Worm (Caenorhabditis elegans) whole organism, young adult: ENCODE measurements around the gene frpr-3.

ENCODE experiments used
- C17E4.6 ChIP-seq: fragments of 200-800 bp; sonication (Bioruptor generic); IDR thresholded peaks from 2 replicates; pipeline ENCODE4 v1.3.6; 2022; ENCODE audit warnings: missing genetic modification reagents, missing genetic modification characterization, missing compliant biosample characterization
- F10E7.11 ChIP-seq: sonication (generic microtip); optimal IDR thresholded peaks from 2 replicates; lab custom pipeline; 2017; ENCODE audit warnings: mild to moderate bottlenecking, missing genetic modification characterization, moderate library complexity, missing compliant biosample characterization
- F33H1.4 ChIP-seq: fragments of 200-800 bp; sonication (Bioruptor generic); IDR thresholded peaks from 2 replicates; pipeline ENCODE4 v1.3.6; 2022; ENCODE audit warnings: missing genetic modification reagents, missing genetic modification characterization, missing compliant biosample characterization
- F39B2.1 ChIP-seq: fragments of 200-800 bp; sonication (Bioruptor generic); IDR thresholded peaks from 2 replicates; pipeline ENCODE4 v1.3.6; 2022; ENCODE audit warnings: missing genetic modification reagents, missing genetic modification characterization, missing compliant biosample characterization
- K11D2.4 ChIP-seq: fragments of 200-800 bp; sonication (Bioruptor generic); IDR thresholded peaks from 2 replicates; pipeline ENCODE4 v1.3.6; 2022; ENCODE audit warnings: missing genetic modification reagents, missing genetic modification characterization, missing compliant biosample characterization
- Y67H2A.10 ChIP-seq: fragments of 200-800 bp; sonication (Bioruptor generic); conservative IDR thresholded peaks from 2 replicates; pipeline ENCODE4 v1.3.6; 2022; ENCODE audit warnings: missing genetic modification reagents, missing genetic modification characterization, missing compliant biosample characterization
- akir-1 ChIP-seq: fragments of 200-800 bp; sonication (Bioruptor generic); optimal IDR thresholded peaks from 2 replicates; lab custom pipeline; 2018; ENCODE audit warnings: mild to moderate bottlenecking, missing genetic modification characterization, moderate library complexity, missing compliant biosample characterization
- atf-7 ChIP-seq: sonication (generic microtip); optimal IDR thresholded peaks from 2 replicates; lab custom pipeline; 2017; ENCODE audit warnings: mild to moderate bottlenecking, missing genetic modification characterization, missing compliant biosample characterization
- attf-3 ChIP-seq: fragments of 200-800 bp; sonication (Bioruptor generic); conservative IDR thresholded peaks from 2 replicates; pipeline ENCODE4 v1.3.6; 2022; ENCODE audit warnings: missing genetic modification reagents, missing genetic modification characterization, missing compliant biosample characterization
- attf-5 ChIP-seq: fragments of 200-800 bp; sonication (Bioruptor generic); optimal IDR thresholded peaks from 2 replicates; lab custom pipeline; 2018; ENCODE audit warnings: mild to moderate bottlenecking, missing genetic modification characterization, missing compliant biosample characterization
- bed-1 ChIP-seq: fragments of 200-800 bp; sonication (Bioruptor generic); IDR thresholded peaks from 2 replicates; pipeline ENCODE4 v1.3.6; 2022; ENCODE audit warnings: missing genetic modification reagents, missing genetic modification characterization, missing compliant biosample characterization
- cebp-1 ChIP-seq, 2 experiments: fragments of 200-800 bp in 1 of 2; sonication (Bioruptor generic) in 1 of 2; sonication (generic microtip) in 1 of 2; IDR thresholded peaks in 1 of 2; optimal IDR thresholded peaks in 1 of 2; 2 replicates each; pipeline versions ENCODE4 v1.3.6 to Lab custom; 2017 to 2022; ENCODE audit warnings: missing compliant biosample characterization in 2 of 2, missing genetic modification characterization in 2 of 2, mild to moderate bottlenecking in 1 of 2, missing genetic modification reagents in 1 of 2, moderate library complexity in 1 of 2
- cebp-2 ChIP-seq: fragments of 200-800 bp; sonication (Bioruptor generic); IDR thresholded peaks from 2 replicates; pipeline ENCODE4 v1.3.6; 2022; ENCODE audit warnings: missing genetic modification characterization, missing compliant biosample characterization
- ceh-100 ChIP-seq: fragments of 200-800 bp; sonication (Bioruptor generic); IDR thresholded peaks from 2 replicates; pipeline ENCODE4 v1.3.6; 2022; ENCODE audit warnings: missing genetic modification reagents, missing genetic modification characterization, missing compliant biosample characterization
- ceh-27 ChIP-seq: fragments of 200-800 bp; sonication (Bioruptor generic); optimal IDR thresholded peaks from 2 replicates; lab custom pipeline; 2018; ENCODE audit warnings: mild to moderate bottlenecking, missing genetic modification characterization, moderate library complexity, missing compliant biosample characterization
- ceh-58 ChIP-seq: fragments of 200-800 bp; sonication (Bioruptor generic); IDR thresholded peaks from 2 replicates; pipeline ENCODE4 v1.3.6; 2022; ENCODE audit warnings: missing genetic modification characterization, missing compliant biosample characterization
- ceh-79 ChIP-seq: sonication (generic microtip); optimal IDR thresholded peaks from 2 replicates; lab custom pipeline; 2017; ENCODE audit warnings: mild to moderate bottlenecking, missing genetic modification characterization, missing compliant biosample characterization
- egl-18 ChIP-seq: fragments of 200-800 bp; sonication (Bioruptor generic); IDR thresholded peaks from 2 replicates; pipeline ENCODE4 v1.3.6; 2022; ENCODE audit warnings: missing genetic modification reagents, missing genetic modification characterization, missing compliant biosample characterization
- egrh-3 ChIP-seq: fragments of 200-800 bp; sonication (Bioruptor generic); IDR thresholded peaks from 2 replicates; pipeline ENCODE4 v1.3.6; 2022; ENCODE audit warnings: missing genetic modification reagents, missing genetic modification characterization, missing compliant biosample characterization
- ekl-4 ChIP-seq: fragments of 200-800 bp; sonication (Bioruptor generic); IDR thresholded peaks from 2 replicates; pipeline ENCODE4 v1.3.6; 2022; ENCODE audit warnings: missing genetic modification reagents, missing genetic modification characterization, missing compliant biosample characterization
- ets-4 ChIP-seq: fragments of 200-800 bp; sonication (Bioruptor generic); optimal IDR thresholded peaks from 2 replicates; lab custom pipeline; 2018; ENCODE audit warnings: mild to moderate bottlenecking, missing genetic modification characterization, missing compliant biosample characterization
- fkh-3 ChIP-seq: sonication (generic microtip); optimal IDR thresholded peaks from 2 replicates; lab custom pipeline; 2016; ENCODE audit warnings: mild to moderate bottlenecking, missing genetic modification characterization, missing compliant biosample characterization
- hlh-26 ChIP-seq: fragments of 200-800 bp; sonication (Bioruptor generic); conservative IDR thresholded peaks from 2 replicates; pipeline ENCODE4 v1.3.6; 2022; ENCODE audit warnings: missing genetic modification reagents, missing genetic modification characterization, missing compliant biosample characterization
- lag-1 ChIP-seq: fragments of 200-800 bp; sonication (Bioruptor generic); IDR thresholded peaks from 2 replicates; pipeline ENCODE4 v1.3.6; 2022; ENCODE audit warnings: missing genetic modification reagents, missing genetic modification characterization, missing compliant biosample characterization
- let-526 ChIP-seq: fragments of 200-800 bp; sonication (Bioruptor generic); IDR thresholded peaks from 2 replicates; pipeline ENCODE4 v1.3.6; 2022; ENCODE audit warnings: missing genetic modification reagents, missing genetic modification characterization, missing compliant biosample characterization
- lsl-1 ChIP-seq: fragments of 200-800 bp; sonication (Bioruptor generic); optimal IDR thresholded peaks from 2 replicates; lab custom pipeline; 2018; ENCODE audit warnings: mild to moderate bottlenecking, missing genetic modification characterization, moderate library complexity, missing compliant biosample characterization
- nfya-1 ChIP-seq: sonication (generic microtip); optimal IDR thresholded peaks from 2 replicates; lab custom pipeline; 2017; ENCODE audit warnings: antibody characterized with exemption, missing compliant biosample characterization, missing genetic modification characterization, borderline replicate concordance; ENCODE audit not compliant: insufficient read depth
- nfyb-1 ChIP-seq: fragments of 200-800 bp; sonication (Bioruptor generic); IDR thresholded peaks from 2 replicates; pipeline ENCODE4 v1.3.6; 2022; ENCODE audit warnings: missing genetic modification reagents, missing genetic modification characterization, missing compliant biosample characterization
- nhr-179 ChIP-seq: sonication (generic microtip); optimal IDR thresholded peaks from 2 replicates; lab custom pipeline; 2016; ENCODE audit warnings: mild to moderate bottlenecking, missing genetic modification characterization, missing compliant biosample characterization
- nhr-27 ChIP-seq: fragments of 200-800 bp; sonication (Bioruptor generic); optimal IDR thresholded peaks from 2 replicates; lab custom pipeline; 2018; ENCODE audit warnings: mild to moderate bottlenecking, missing genetic modification characterization, moderate library complexity, missing compliant biosample characterization
- nhr-80 ChIP-seq: sonication (generic microtip); optimal IDR thresholded peaks from 2 replicates; lab custom pipeline; 2016; ENCODE audit warnings: missing genetic modification characterization, missing compliant biosample characterization
- nhr-90 ChIP-seq: sonication (generic microtip); optimal IDR thresholded peaks from 2 replicates; lab custom pipeline; 2016; ENCODE audit warnings: missing genotype, mild to moderate bottlenecking, missing genetic modification characterization, missing compliant biosample characterization
- pbrm-1 ChIP-seq: fragments of 200-800 bp; sonication (Bioruptor generic); IDR thresholded peaks from 2 replicates; pipeline ENCODE4 v1.3.6; 2022; ENCODE audit warnings: missing genetic modification reagents, missing genetic modification characterization, missing compliant biosample characterization
- rcor-1 ChIP-seq: fragments of 200-800 bp; sonication (Bioruptor generic); IDR thresholded peaks from 2 replicates; pipeline ENCODE4 v1.3.6; 2022; ENCODE audit warnings: missing genetic modification reagents, missing genetic modification characterization, missing compliant biosample characterization
- rec-8 ChIP-seq, 2 experiments: sonication (generic microtip); optimal IDR thresholded peaks; 2 replicates each; lab custom pipeline; 2016; ENCODE audit warnings: mild to moderate bottlenecking in 2 of 2, missing genetic modification characterization in 2 of 2, missing genetic modification reagents in 2 of 2, missing genotype in 2 of 2, missing biosample characterization in 1 of 2, missing compliant biosample characterization in 1 of 2, moderate library complexity in 1 of 2
- repo-1 ChIP-seq: sonication (generic microtip); optimal IDR thresholded peaks from 2 replicates; lab custom pipeline; 2017; ENCODE audit warnings: mild to moderate bottlenecking, missing genetic modification characterization, missing compliant biosample characterization
- sdz-38 ChIP-seq: sonication (generic microtip); optimal IDR thresholded peaks from 2 replicates; lab custom pipeline; 2016; ENCODE audit warnings: missing genotype, missing genetic modification characterization, missing compliant biosample characterization
- somi-1 ChIP-seq: fragments of 200-800 bp; sonication (Bioruptor generic); optimal IDR thresholded peaks from 2 replicates; lab custom pipeline; 2018; ENCODE audit warnings: mild to moderate bottlenecking, missing genetic modification characterization, missing compliant biosample characterization
- zfh-2 ChIP-seq: fragments of 200-800 bp; sonication (Bioruptor generic); conservative IDR thresholded peaks from 2 replicates; pipeline ENCODE4 v1.3.6; 2022; ENCODE audit warnings: missing genetic modification reagents, missing genetic modification characterization, missing compliant biosample characterization
- ztf-25 ChIP-seq: fragments of 200-800 bp; sonication (Bioruptor generic); IDR thresholded peaks from 2 replicates; pipeline ENCODE4 v1.3.6; 2022; ENCODE audit warnings: missing genetic modification reagents, missing genetic modification characterization, missing compliant biosample characterization

frpr-3 gene

ce11 chrV:7770961-7771360 lies at the start of gene frpr-3:
frpr-3 (plus strand) TSS chrV:7771261.
- no peak for TF ChIP-seq hlh-26 (GFP tag; lab: Robert Waterston, UW)
- TF ChIP-seq bed-1 (GFP tag; lab: Robert Waterston, UW) = no peak
- no peak for TF ChIP-seq attf-3 (GFP tag; lab: Robert Waterston, UW)
- TF ChIP-seq nhr-80 (tag; lab: Kevin White, UChicago) = no peak

- TF ChIP-seq fkh-3 (no peak), lag-1 (GFP tag; lab: Robert Waterston, UW) (no peak), K11D2.4 (GFP tag; lab: Robert Waterston, UW) (no peak), rec-8 (tag; optimal IDR thresholded peaks at IDR 0.05; lab: Kevin White, UChicago) (no peak), pbrm-1 (GFP tag; lab: Robert Waterston, UW) (no peak), zfh-2 (GFP tag; lab: Robert Waterston, UW) (no peak), C17E4.6 (GFP tag; lab: Robert Waterston, UW) (no peak), F39B2.1 (GFP tag; lab: Robert Waterston, UW) (no peak), somi-1 (no peak), egl-18 (no peak)
Observed at ce11 chrV:7721945-7722344, 49.1 kb upstream of the frpr-3 start, which contains the start of gene ZK105.14. ZK105.14 (minus strand) TSS chrV:7722045.

ce11 chrV:7723967-7724544 lies 47.0 kb upstream of the frpr-3 start, which contains the start of the genes ZK105.6 and ZK105.8:
ZK105.6 (minus strand) TSS chrV:7724067.
ZK105.8 (plus strand) TSS chrV:7724494.
- TF ChIP-seq egrh-3 (GFP tag; lab: Robert Waterston, UW) = no peak
- no peak for TF ChIP-seq repo-1 (tag; lab: Kevin White, UChicago)
- TF ChIP-seq rec-8 (tag; optimal IDR thresholded peaks at IDR 0.05; lab: Kevin White, UChicago) = no peak

ce11 chrV:7726202-7726601 lies 44.9 kb upstream of the frpr-3 start:
- TF ChIP-seq ekl-4 (GFP tag; lab: Robert Waterston, UW) (no peak), akir-1 (GFP tag; lab: Kevin White, UChicago) (no peak), ceh-79 (no peak), nfyb-1 (no peak), cebp-1 (GFP tag; IDR thresholded peaks at IDR 0.05; lab: Robert Waterston, UW) (no peak), cebp-1 (tag; optimal IDR thresholded peaks at IDR 0.05; lab: Kevin White, UChicago) (no peak), atf-7 (tag; lab: Kevin White, UChicago) (no peak), ets-4 (no peak), lsl-1 (no peak), Y67H2A.10 (GFP tag; lab: Robert Waterston, UW) (no peak), attf-5 (no peak), nhr-27 (tag; lab: Kevin White, UChicago) (no peak)

ce11 chrV:7726927-7727326 lies 44.1 kb upstream of the frpr-3 start:
- TF ChIP-seq F33H1.4 (GFP tag; lab: Robert Waterston, UW) = no peak
- TF ChIP-seq ceh-58 (GFP tag; lab: Robert Waterston, UW) = no peak
- no peak for TF ChIP-seq nfya-1 (tag; lab: Kevin White, UChicago)
- no peak for TF ChIP-seq F10E7.11
- TF ChIP-seq ceh-100 (GFP tag; lab: Robert Waterston, UW) = no peak
- TF ChIP-seq ceh-27 (GFP tag; lab: Kevin White, UChicago) = no peak
- TF ChIP-seq F39B2.1 (GFP tag; lab: Robert Waterston, UW) = no peak
- no peak for TF ChIP-seq let-526 (GFP tag; lab: Robert Waterston, UW)
- TF ChIP-seq fkh-3 = no peak
- no peak for TF ChIP-seq rcor-1 (GFP tag; lab: Robert Waterston, UW)
- TF ChIP-seq ztf-25 (GFP tag; lab: Robert Waterston, UW) = no peak
- TF ChIP-seq lsl-1 = no peak
- no peak for TF ChIP-seq cebp-2 (GFP tag; lab: Robert Waterston, UW)
- TF ChIP-seq sdz-38 (tag; lab: Kevin White, UChicago) = no peak
- TF ChIP-seq nhr-90 (tag; lab: Kevin White, UChicago) = no peak
- no peak for TF ChIP-seq C17E4.6 (GFP tag; lab: Robert Waterston, UW)
- TF ChIP-seq pbrm-1 (GFP tag; lab: Robert Waterston, UW) = no peak
- TF ChIP-seq nhr-179 (tag; lab: Kevin White, UChicago) = no peak
